Worm (Caenorhabditis elegans) whole organism, L1 larva: ENCODE measurements around the gene T09A5.14.

Experiments
- Y116A8C.19 ChIP-seq: sonication (generic microtip); optimal IDR thresholded peaks from 2 replicates; lab custom pipeline; 2016; ENCODE audit warnings: missing compliant biosample characterization, missing genetic modification characterization, borderline replicate concordance
- alr-1 ChIP-seq: fragments of 200-800 bp; sonication (Bioruptor generic); optimal IDR thresholded peaks from 2 replicates; lab custom pipeline; 2018; ENCODE audit warnings: borderline replicate concordance, mild to moderate bottlenecking, missing genetic modification characterization, missing compliant biosample characterization
- ama-1 ChIP-seq: fragments of 150-350 bp; optimal IDR thresholded peaks from 2 replicates; lab custom pipeline; 2014
- blmp-1 ChIP-seq: fragments of 150-350 bp; optimal IDR thresholded peaks from 2 replicates; lab custom pipeline; 2014; ENCODE audit warnings: missing biosample characterization, missing genetic modification characterization
- ceh-63 ChIP-seq: fragments of 200-800 bp; sonication (Bioruptor generic); optimal IDR thresholded peaks from 2 replicates; lab custom pipeline; 2018; ENCODE audit warnings: mild to moderate bottlenecking, missing genetic modification characterization, missing compliant biosample characterization
- ceh-8 ChIP-seq: fragments of 200-800 bp; sonication (Bioruptor generic); optimal IDR thresholded peaks from 2 replicates; lab custom pipeline; 2018; ENCODE audit warnings: mild to moderate bottlenecking, missing genetic modification characterization, moderate library complexity, missing compliant biosample characterization
- ceh-82 ChIP-seq, 3 experiments: fragments of 150-350 bp in 1 of 3; sonication (generic microtip) in 2 of 3; optimal IDR thresholded peaks; 2 replicates each; lab custom pipeline; 2014 to 2017; ENCODE audit warnings: missing biosample characterization in 3 of 3, missing genetic modification characterization in 3 of 3
- ceh-88 ChIP-seq: fragments of 200-800 bp; sonication (Bioruptor generic); IDR thresholded peaks from 2 replicates; pipeline ENCODE4 v1.3.6; 2022; ENCODE audit warnings: missing genetic modification characterization, missing compliant biosample characterization
- efl-1 ChIP-seq, 4 experiments: fragments of 150-350 bp; optimal IDR thresholded peaks in 3 of 4; peaks in 1 of 4; 1 replicate in 1 of 4; 2 replicates in 3 of 4; lab custom pipeline; 2014; ENCODE audit warnings: missing biosample characterization in 2 of 4, missing genetic modification characterization in 2 of 4, missing genetic modification reagents in 2 of 4
- egl-13 ChIP-seq: sonication (generic microtip); optimal IDR thresholded peaks from 2 replicates; lab custom pipeline; 2016; ENCODE audit warnings: missing genotype, missing genetic modification reagents, missing genetic modification characterization, missing compliant biosample characterization
- egl-27 ChIP-seq, 2 experiments: fragments of 150-350 bp in 1 of 2; sonication (generic microtip); optimal IDR thresholded peaks; 3 replicates each; lab custom pipeline; 2017 to 2018; ENCODE audit warnings: missing biosample characterization in 2 of 2, missing genetic modification characterization in 2 of 2, missing genetic modification reagents in 2 of 2
- elt-2 ChIP-seq: sonication (generic microtip); optimal IDR thresholded peaks from 2 replicates; lab custom pipeline; 2016; ENCODE audit warnings: missing genetic modification characterization, mild to moderate bottlenecking, inconsistent platforms, missing compliant biosample characterization, missing genetic modification reagents
- elt-3 ChIP-seq, 6 experiments: fragments of 150-350 bp in 1 of 6; sonication (generic microtip); optimal IDR thresholded peaks; 2 replicates each; lab custom pipeline; 2017 to 2018; ENCODE audit warnings: missing biosample characterization in 6 of 6, missing genetic modification characterization in 6 of 6, inconsistent platforms in 1 of 6
- grh-1 ChIP-seq: fragments of 200-800 bp; sonication (Bioruptor generic); IDR thresholded peaks from 2 replicates; pipeline ENCODE4 v1.3.6; 2022; ENCODE audit warnings: missing genetic modification reagents, missing genetic modification characterization, missing compliant biosample characterization
- hlh-17 ChIP-seq: fragments of 200-800 bp; sonication (Bioruptor generic); optimal IDR thresholded peaks from 2 replicates; lab custom pipeline; 2018; ENCODE audit warnings: missing genetic modification characterization, mild to moderate bottlenecking, missing compliant biosample characterization, moderate library complexity, borderline replicate concordance
- irx-1 ChIP-seq: sonication (generic microtip); optimal IDR thresholded peaks from 2 replicates; lab custom pipeline; 2016; ENCODE audit warnings: missing genetic modification characterization, missing compliant biosample characterization
- jun-1 ChIP-seq: fragments of 150-350 bp; optimal IDR thresholded peaks from 2 replicates; lab custom pipeline; 2014; ENCODE audit warnings: missing biosample characterization, missing genetic modification reagents, missing genetic modification characterization
- lin-14 ChIP-seq: fragments of 200-800 bp; sonication (Bioruptor generic); optimal IDR thresholded peaks from 2 replicates; lab custom pipeline; 2018; ENCODE audit warnings: mild to moderate bottlenecking, missing genetic modification characterization, moderate library complexity, missing compliant biosample characterization
- lin-35 ChIP-seq, 2 experiments: fragments of 150-350 bp; optimal IDR thresholded peaks; 2 replicates each; lab custom pipeline; 2014; ENCODE audit warnings: missing biosample characterization in 2 of 2, missing genetic modification characterization in 2 of 2, missing genetic modification reagents in 2 of 2
- lin-39 ChIP-seq: fragments of 150-350 bp; optimal IDR thresholded peaks from 2 replicates; lab custom pipeline; 2014; ENCODE audit warnings: missing biosample characterization, missing genetic modification reagents, missing genetic modification characterization
- lsy-2 ChIP-seq, 2 experiments: fragments of 150-350 bp; optimal IDR thresholded peaks; 2 replicates each; lab custom pipeline; 2014; ENCODE audit warnings: missing biosample characterization in 2 of 2, missing genetic modification characterization in 2 of 2
- mdl-1 ChIP-seq, 2 experiments: fragments of 150-350 bp; optimal IDR thresholded peaks; 2 replicates each; lab custom pipeline; 2014 to 2017; ENCODE audit warnings: missing biosample characterization in 2 of 2, missing genetic modification characterization in 2 of 2, inconsistent platforms in 1 of 2
- mep-1 ChIP-seq: fragments of 150-350 bp; optimal IDR thresholded peaks from 2 replicates; lab custom pipeline; 2014; ENCODE audit warnings: missing biosample characterization, missing genetic modification characterization
- nhr-19 ChIP-seq: fragments of 200-800 bp; sonication (Bioruptor generic); conservative IDR thresholded peaks from 2 replicates; pipeline ENCODE4 v1.3.6; 2022; ENCODE audit warnings: missing genetic modification characterization, missing compliant biosample characterization
- nhr-20 ChIP-seq: sonication (generic microtip); optimal IDR thresholded peaks from 2 replicates; lab custom pipeline; 2016; ENCODE audit warnings: mild to moderate bottlenecking, missing genetic modification characterization, missing compliant biosample characterization
- nhr-47 ChIP-seq: sonication (generic microtip); optimal IDR thresholded peaks from 2 replicates; lab custom pipeline; 2016; ENCODE audit warnings: mild to moderate bottlenecking, missing genetic modification characterization, moderate library complexity, missing compliant biosample characterization
- nhr-71 ChIP-seq: sonication (generic microtip); optimal IDR thresholded peaks from 2 replicates; lab custom pipeline; 2016; ENCODE audit warnings: mild to moderate bottlenecking, missing genetic modification characterization, moderate library complexity, missing compliant biosample characterization
- nhr-84 ChIP-seq: sonication (generic microtip); optimal IDR thresholded peaks from 2 replicates; lab custom pipeline; 2017; ENCODE audit warnings: missing biosample characterization, missing genetic modification characterization
- nhr-85 ChIP-seq: sonication (generic microtip); peaks from one replicate; lab custom pipeline; 2016; ENCODE audit warnings: missing genetic modification characterization, inconsistent platforms, missing compliant biosample characterization
- nhr-90 ChIP-seq: sonication (generic microtip); optimal IDR thresholded peaks from 2 replicates; lab custom pipeline; 2016; ENCODE audit warnings: mild to moderate bottlenecking, missing genetic modification characterization, missing compliant biosample characterization; ENCODE audit not compliant: poor library complexity
- pag-3 ChIP-seq: sonication (generic microtip); optimal IDR thresholded peaks from 2 replicates; lab custom pipeline; 2017; ENCODE audit warnings: missing genetic modification characterization, mild to moderate bottlenecking, missing compliant biosample characterization, antibody characterized with exemption, borderline replicate concordance; ENCODE audit not compliant: insufficient read depth
- pax-3 ChIP-seq: fragments of 200-800 bp; sonication (Bioruptor generic); optimal IDR thresholded peaks from 2 replicates; lab custom pipeline; 2018; ENCODE audit warnings: mild to moderate bottlenecking, missing genetic modification characterization, moderate library complexity, missing compliant biosample characterization
- pqm-1 ChIP-seq: sonication (generic microtip); optimal IDR thresholded peaks from 3 replicates; lab custom pipeline; 2017; ENCODE audit warnings: missing biosample characterization, missing genetic modification characterization
- rnt-1 ChIP-seq: sonication (generic microtip); optimal IDR thresholded peaks from 2 replicates; lab custom pipeline; 2016; ENCODE audit warnings: mild to moderate bottlenecking, missing genetic modification characterization, moderate library complexity, missing compliant biosample characterization
- snu-23 ChIP-seq: sonication (generic microtip); optimal IDR thresholded peaks from 2 replicates; lab custom pipeline; 2016; ENCODE audit warnings: missing genetic modification characterization, missing compliant biosample characterization
- sptf-1 ChIP-seq: fragments of 150-350 bp; optimal IDR thresholded peaks from 2 replicates; lab custom pipeline; 2014; ENCODE audit warnings: missing biosample characterization, missing genetic modification characterization
- swsn-7 ChIP-seq: sonication (generic microtip); optimal IDR thresholded peaks from 2 replicates; lab custom pipeline; 2016; ENCODE audit warnings: missing genetic modification characterization, missing compliant biosample characterization
- tbx-2 ChIP-seq: sonication (generic microtip); optimal IDR thresholded peaks from 2 replicates; lab custom pipeline; 2016; ENCODE audit warnings: missing genetic modification characterization, missing compliant biosample characterization
- tlp-1 ChIP-seq: fragments of 150-350 bp; optimal IDR thresholded peaks from 2 replicates; lab custom pipeline; 2014; ENCODE audit warnings: missing biosample characterization, missing genetic modification characterization
- unc-62 ChIP-seq: fragments of 150-350 bp; optimal IDR thresholded peaks from 2 replicates; lab custom pipeline; 2014; ENCODE audit warnings: missing biosample characterization, missing genetic modification reagents, missing genetic modification characterization
- unc-98 ChIP-seq: fragments of 200-800 bp; sonication (Bioruptor generic); IDR thresholded peaks from 2 replicates; pipeline ENCODE4 v1.3.6; 2022; ENCODE audit warnings: missing genetic modification characterization, missing compliant biosample characterization

T09A5.14 gene

ce11 chrII:7806872-7807271 lies 25.3 kb upstream of the T09A5.14 start (continued):
- TF ChIP-seq Y116A8C.19 (tag; lab: Kevin White, UChicago) = no peak
- peak; percentile 21 for TF ChIP-seq mep-1 (tag; lab: Kevin White, UChicago)
- peak; percentile 35 to 91 for TF ChIP-seq lin-35 (GFP tag; optimal IDR thresholded peaks at IDR 0.05; lab: Kevin White, UChicago)
- no peak for TF ChIP-seq ama-1 (lab: Kevin White, UChicago)
- no peak for TF ChIP-seq alr-1 (tag; lab: Kevin White, UChicago)
- TF ChIP-seq pax-3 (tag; lab: Kevin White, UChicago) = no peak
- no peak for TF ChIP-seq unc-62 (GFP tag; lab: Kevin White, UChicago)
- TF ChIP-seq mdl-1 (tag; optimal IDR thresholded peaks at IDR 0.05; lab: Kevin White, UChicago) = no peak
- no peak for TF ChIP-seq egl-13 (tag; lab: Kevin White, UChicago)
- TF ChIP-seq lin-14 (GFP tag; lab: Kevin White, UChicago) = peak; percentile 77
- peak; percentile 19 for TF ChIP-seq nhr-90 (tag; lab: Kevin White, UChicago)
- no peak for TF ChIP-seq ceh-8 (GFP tag; lab: Kevin White, UChicago)
- peak; percentile 90 for TF ChIP-seq grh-1 (GFP tag; lab: Robert Waterston, UW)
- peak; percentile 57 to 65 for TF ChIP-seq efl-1 (optimal IDR thresholded peaks at IDR 0.05; lab: Kevin White, UChicago)
- TF ChIP-seq efl-1 (GFP tag; optimal IDR thresholded peaks at IDR 0.05 in 1 of 2; lab: Kevin White, UChicago) = peak; percentile 75 to 97
- TF ChIP-seq, all 84 proteins: peak for 20

DNA sequence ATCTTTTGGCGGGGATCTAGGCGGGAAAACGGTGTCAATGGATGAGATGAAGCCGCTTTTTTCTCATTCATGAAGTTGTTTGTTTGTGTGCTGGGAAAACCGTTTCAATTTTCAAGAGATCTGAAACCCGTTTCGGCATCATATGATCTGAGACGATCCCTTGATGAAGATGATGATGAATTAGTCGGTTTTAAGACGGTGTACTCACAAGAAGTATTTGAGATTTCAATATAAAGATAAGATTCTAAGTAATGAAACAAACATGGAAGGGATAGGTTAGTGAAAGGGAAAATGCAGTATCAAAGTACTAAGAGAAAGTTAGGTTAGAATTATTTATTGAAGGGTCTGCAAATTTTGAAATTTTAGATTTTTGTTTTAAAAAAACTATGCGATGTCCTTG lies 24.0 kb upstream of the T09A5.14 start:
- TF ChIP-seq rnt-1 (peak; percentile 18), blmp-1 (tag; lab: Kevin White, UChicago) (peak; percentile 71), nhr-90 (tag; lab: Kevin White, UChicago) (no peak), irx-1 (tag; lab: Kevin White, UChicago) (peak; percentile 12), grh-1 (GFP tag; lab: Robert Waterston, UW) (peak; percentile 67), snu-23 (GFP tag; lab: Kevin White, UChicago) (peak; percentile 28), nhr-71 (tag; lab: Kevin White, UChicago) (peak; percentile 23), efl-1 (optimal IDR thresholded peaks at IDR 0.05; lab: Kevin White, UChicago) (no peak), efl-1 (GFP tag; optimal IDR thresholded peaks at IDR 0.05 in 1 of 2; lab: Kevin White, UChicago) (peak in 1 of 2 experiments; percentile 91), sptf-1 (tag; lab: Kevin White, UChicago) (no peak), hlh-17 (GFP tag; lab: Kevin White, UChicago) (no peak), unc-98 (GFP tag; lab: Robert Waterston, UW) (no peak), nhr-20 (tag; lab: Kevin White, UChicago) (peak; percentile 24), elt-3 (tag; optimal IDR thresholded peaks at IDR 0.05; lab: Kevin White, UChicago) (peak in 1 of 6 experiments; percentile 24), lin-14 (GFP tag; lab: Kevin White, UChicago) (peak; percentile 8), Y116A8C.19 (tag; lab: Kevin White, UChicago) (no peak), nhr-85 (tag; lab: Kevin White, UChicago) (peak; percentile 77)

DNA sequence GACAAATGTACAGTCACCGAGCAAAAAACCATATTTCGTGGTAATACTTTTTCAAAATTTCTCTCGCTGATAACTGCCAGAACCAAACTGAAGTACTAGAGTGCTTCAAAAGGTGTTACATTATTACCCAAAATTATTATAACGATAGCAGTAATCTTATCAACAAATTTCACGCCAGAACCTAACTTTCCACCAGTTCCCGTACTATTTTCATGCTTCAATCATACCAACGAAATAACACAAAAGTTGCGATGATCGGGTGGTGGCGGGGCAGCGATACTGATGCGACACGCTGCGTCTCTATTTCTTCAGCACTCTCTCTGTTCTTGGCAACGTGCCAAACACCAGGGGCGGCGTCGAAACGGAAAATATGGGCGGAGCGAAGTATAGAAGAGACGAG lies 23.2 kb upstream of the T09A5.14 start:
- TF ChIP-seq nhr-47 = peak; percentile 36
- TF ChIP-seq nhr-19 (GFP tag; lab: Robert Waterston, UW) = peak; percentile 58
- no peak for TF ChIP-seq ceh-63 (GFP tag; lab: Kevin White, UChicago)
- peak; percentile 38 for TF ChIP-seq pqm-1 (tag; lab: Kevin White, UChicago)
- TF ChIP-seq grh-1 (GFP tag; lab: Robert Waterston, UW) = 0 out of 2 replicates have a peak, but pooled peaks have one; percentile 6
- TF ChIP-seq snu-23 (GFP tag; lab: Kevin White, UChicago) = peak; percentile 45
- peak in 1 of 6 experiments; percentile 4 for TF ChIP-seq elt-3 (tag; optimal IDR thresholded peaks at IDR 0.05; lab: Kevin White, UChicago)
- TF ChIP-seq efl-1 (optimal IDR thresholded peaks at IDR 0.05; lab: Kevin White, UChicago) = peak in 1 of 2 experiments; percentile 13
- peak in 1 of 2 experiments; percentile 94 for TF ChIP-seq efl-1 (GFP tag; optimal IDR thresholded peaks at IDR 0.05 in 1 of 2; lab: Kevin White, UChicago)
- peak; percentile 94 for TF ChIP-seq elt-2 (tag; lab: Kevin White, UChicago)
- TF ChIP-seq rnt-1 = peak; percentile 66
- TF ChIP-seq tlp-1 (tag; lab: Kevin White, UChicago) = peak; percentile 25
- TF ChIP-seq ceh-88 (GFP tag; lab: Robert Waterston, UW) = no peak
- TF ChIP-seq lin-35 (GFP tag; optimal IDR thresholded peaks at IDR 0.05; lab: Kevin White, UChicago) = peak in 1 of 2 experiments; percentile 61
- TF ChIP-seq jun-1 = no peak
- peak; percentile 7 for TF ChIP-seq tbx-2 (tag; lab: Kevin White, UChicago)
- TF ChIP-seq egl-27 (tag; optimal IDR thresholded peaks at IDR 0.05; lab: Kevin White, UChicago) = no peak
- no peak for TF ChIP-seq pag-3 (tag; lab: Kevin White, UChicago)
- TF ChIP-seq nhr-90 (tag; lab: Kevin White, UChicago) = peak; percentile 55
- peak; percentile 86 for TF ChIP-seq nhr-85 (tag; lab: Kevin White, UChicago)
- TF ChIP-seq mdl-1 (tag; optimal IDR thresholded peaks at IDR 0.05; lab: Kevin White, UChicago) = peak in 1 of 2 experiments; percentile 39
- TF ChIP-seq blmp-1 (tag; lab: Kevin White, UChicago) = peak; percentile 57
- no peak for TF ChIP-seq nhr-84 (tag; lab: Kevin White, UChicago)
- TF ChIP-seq nhr-20 (tag; lab: Kevin White, UChicago) = peak; percentile 52
- peak; percentile 13 for TF ChIP-seq irx-1 (tag; lab: Kevin White, UChicago)
- TF ChIP-seq lin-39 = no peak
- peak; percentile 17 to 20 for TF ChIP-seq lsy-2 (tag; optimal IDR thresholded peaks at IDR 0.05; lab: Kevin White, UChicago)
- TF ChIP-seq swsn-7 = peak; percentile 40
- TF ChIP-seq lin-14 (GFP tag; lab: Kevin White, UChicago) = peak; percentile 78
- TF ChIP-seq nhr-71 (tag; lab: Kevin White, UChicago) = peak; percentile 70
- TF ChIP-seq ceh-82 (tag; optimal IDR thresholded peaks at IDR 0.05; lab: Kevin White, UChicago) = no peak
- TF ChIP-seq, all 84 proteins: peak for 22
